Worm (Caenorhabditis elegans): ENCODE measurements around the gene col-124.

ce11 chrIV:10239045-10239444 is 22.8 kb downstream of the col-124 start, which contains the start of gene ech-8:
- TF ChIP-seq mdl-1 (tag; optimal IDR thresholded peaks at IDR 0.05), result no peak
- TF ChIP-seq nhr-77 (tag; optimal IDR thresholded peaks at IDR 0.05), result no peak
- TF ChIP-seq aly-2 (tag; optimal IDR thresholded peaks at IDR 0.05), result no peak
